Fruit fly (Drosophila melanogaster) whole organism, embryonic: ENCODE results near the gene Cyp4g15.

ENCODE experiments used
- CG11695 ChIP-seq: fragments of 200-800 bp; sonication (Bioruptor generic); IDR thresholded peaks from 3 replicates; pipeline ENCODE4 v1.3.6; 2022; ENCODE audit warnings: missing biosample characterization, missing genetic modification characterization
- CG12236 ChIP-seq: fragments of 200-800 bp; sonication (Bioruptor generic); optimal IDR thresholded peaks from 2 replicates; lab custom pipeline; 2016; ENCODE audit warnings: missing biosample characterization, missing genetic modification characterization
- CG13424 ChIP-seq: fragments of 200-800 bp; sonication (Bioruptor generic); optimal IDR thresholded peaks from 2 replicates; lab custom pipeline; 2019; ENCODE audit warnings: missing biosample characterization, mild to moderate bottlenecking, missing genetic modification characterization, moderate library complexity
- CG14710 ChIP-seq: fragments of 200-800 bp; sonication (Bioruptor generic); optimal IDR thresholded peaks from 3 replicates; lab custom pipeline; 2019; ENCODE audit warnings: missing biosample characterization, mild to moderate bottlenecking, missing genetic modification characterization, moderate library complexity
- CG17385 ChIP-seq: fragments of 200-800 bp; sonication (Bioruptor generic); optimal IDR thresholded peaks from 3 replicates; lab custom pipeline; 2018; ENCODE audit warnings: missing biosample characterization, mild to moderate bottlenecking, missing genetic modification characterization
- CG17568 ChIP-seq: fragments of 200-800 bp; sonication (Bioruptor generic); optimal IDR thresholded peaks from 2 replicates; lab custom pipeline; 2018; ENCODE audit warnings: missing biosample characterization, mild to moderate bottlenecking, missing genetic modification characterization, moderate library complexity
- CG31365 ChIP-seq: fragments of 200-800 bp; sonication (Bioruptor generic); optimal IDR thresholded peaks from 2 replicates; lab custom pipeline; 2018; ENCODE audit warnings: missing biosample characterization, mild to moderate bottlenecking, missing genetic modification characterization
- CG3407 ChIP-seq: fragments of 200-800 bp; sonication (Bioruptor generic); optimal IDR thresholded peaks from 2 replicates; lab custom pipeline; 2018; ENCODE audit warnings: missing biosample characterization, mild to moderate bottlenecking, missing genetic modification characterization
- CG6272 ChIP-seq: fragments of 200-800 bp; sonication (Bioruptor generic); IDR thresholded peaks from 2 replicates; pipeline ENCODE4 v1.3.6; 2022; ENCODE audit warnings: missing biosample characterization, missing genetic modification characterization
- CG7271 ChIP-seq: fragments of 200-800 bp; sonication (Bioruptor generic); optimal IDR thresholded peaks from 2 replicates; lab custom pipeline; 2018; ENCODE audit warnings: missing biosample characterization, mild to moderate bottlenecking, missing genetic modification characterization, moderate library complexity
- CG7786 ChIP-seq: fragments of 200-800 bp; sonication (Bioruptor generic); optimal IDR thresholded peaks from 2 replicates; lab custom pipeline; 2016; ENCODE audit warnings: missing biosample characterization, missing genetic modification characterization
- CG7963 ChIP-seq: fragments of 200-800 bp; sonication (Bioruptor generic); IDR thresholded peaks from 3 replicates; pipeline ENCODE4 v1.3.6; 2022; ENCODE audit warnings: missing biosample characterization, missing genetic modification characterization; ENCODE audit not compliant: partially characterized antibody
- D ChIP-seq, 2 experiments: fragments of 200-800 bp in 1 of 2; fragments of >200 bp in 1 of 2; sonication (Bioruptor generic) in 1 of 2; optimal IDR thresholded peaks; 2 replicates in 1 of 2; 3 replicates in 1 of 2; lab custom pipeline; 2017; ENCODE audit warnings: mild to moderate bottlenecking in 1 of 2, missing biosample characterization in 1 of 2, missing genetic modification characterization in 1 of 2, missing genetic modification reagents in 1 of 2
- Dek ChIP-seq: fragments of 200-800 bp; sonication (Bioruptor generic); optimal IDR thresholded peaks from 3 replicates; lab custom pipeline; 2019; ENCODE audit warnings: missing biosample characterization, mild to moderate bottlenecking, missing genetic modification characterization, moderate library complexity
- E2f1 ChIP-seq: fragments of 200-800 bp; sonication (Bioruptor generic); IDR thresholded peaks from 2 replicates; pipeline ENCODE4 v1.3.6; 2022; ENCODE audit warnings: missing biosample characterization, missing genetic modification characterization
- E2f2 ChIP-seq: fragments of 200-800 bp; sonication (Bioruptor generic); IDR thresholded peaks from 2 replicates; pipeline ENCODE4 v1.3.6; 2022; ENCODE audit warnings: missing biosample characterization, missing genetic modification characterization
- HLH3B ChIP-seq: fragments of 200-800 bp; sonication (Bioruptor generic); IDR thresholded peaks from 2 replicates; pipeline ENCODE4 v1.3.6; 2022; ENCODE audit warnings: missing biosample characterization, missing genetic modification characterization
- Lhr ChIP-seq: fragments of 200-800 bp; sonication (Bioruptor generic); optimal IDR thresholded peaks from 3 replicates; lab custom pipeline; 2017; ENCODE audit warnings: mild to moderate bottlenecking, missing biosample characterization, missing genetic modification reagents, missing genetic modification characterization
- Med ChIP-seq: fragments of 200-800 bp; sonication (Bioruptor generic); peaks from one replicate; lab custom pipeline; 2016; ENCODE audit warnings: missing biosample characterization, missing genetic modification characterization, mild to moderate bottlenecking, inconsistent platforms, moderate library complexity
- Myb ChIP-seq: fragments of 200-800 bp; sonication (Bioruptor generic); optimal IDR thresholded peaks from 2 replicates; lab custom pipeline; 2016; ENCODE audit warnings: missing biosample characterization, missing genetic modification characterization
- Oli ChIP-seq: fragments of 200-800 bp; sonication (Bioruptor generic); optimal IDR thresholded peaks from 2 replicates; lab custom pipeline; 2018; ENCODE audit warnings: missing biosample characterization, mild to moderate bottlenecking, missing genetic modification characterization, moderate library complexity
- PHDP ChIP-seq: fragments of 200-800 bp; sonication (Bioruptor generic); optimal IDR thresholded peaks from 3 replicates; lab custom pipeline; 2018; ENCODE audit warnings: missing biosample characterization, mild to moderate bottlenecking, missing genetic modification characterization, moderate library complexity
- Ptx1 ChIP-seq: fragments of 200-800 bp; sonication (Bioruptor generic); IDR thresholded peaks from 2 replicates; pipeline ENCODE4 v1.3.6; 2022; ENCODE audit warnings: missing biosample characterization, missing genetic modification characterization
- Rx ChIP-seq: fragments of 200-800 bp; sonication (Bioruptor generic); IDR thresholded peaks from 2 replicates; pipeline ENCODE4 v1.3.6; 2022; ENCODE audit warnings: missing biosample characterization, missing genetic modification characterization
- Spps ChIP-seq: fragments of 200-800 bp; sonication (Bioruptor generic); optimal IDR thresholded peaks from 2 replicates; lab custom pipeline; 2018; ENCODE audit warnings: missing biosample characterization, mild to moderate bottlenecking, missing genetic modification characterization
- Sry-β ChIP-seq: fragments of 200-800 bp; sonication (Bioruptor generic); optimal IDR thresholded peaks from 2 replicates; lab custom pipeline; 2018; ENCODE audit warnings: missing biosample characterization, mild to moderate bottlenecking, missing genetic modification characterization, moderate library complexity
- ac ChIP-seq: fragments of 200-800 bp; sonication (Bioruptor generic); optimal IDR thresholded peaks from 3 replicates; lab custom pipeline; 2017; ENCODE audit warnings: missing biosample characterization, mild to moderate bottlenecking, missing genetic modification characterization
- bowl ChIP-seq: fragments of 200-800 bp; sonication (Bioruptor generic); IDR thresholded peaks from 2 replicates; pipeline ENCODE4 v1.3.6; 2022; ENCODE audit warnings: missing biosample characterization, missing genetic modification characterization
- br ChIP-seq: fragments of >200 bp; optimal IDR thresholded peaks from 2 replicates; lab custom pipeline; 2017
- chm ChIP-seq: fragments of 200-800 bp; sonication (Bioruptor generic); IDR thresholded peaks from 2 replicates; pipeline ENCODE4 v1.3.6; 2022; ENCODE audit warnings: missing biosample characterization, missing genetic modification characterization
- cwo ChIP-seq: fragments of 200-800 bp; sonication (Bioruptor generic); optimal IDR thresholded peaks from 3 replicates; lab custom pipeline; 2017; ENCODE audit warnings: missing biosample characterization, missing genetic modification characterization, mild to moderate bottlenecking, moderate library complexity, missing genetic modification reagents
- esg ChIP-seq: fragments of 200-800 bp; sonication (Bioruptor generic); conservative IDR thresholded peaks from 2 replicates; pipeline ENCODE4 v1.3.6; 2022; ENCODE audit warnings: missing biosample characterization, missing genetic modification characterization
- fru ChIP-seq: fragments of >200 bp; optimal IDR thresholded peaks from 2 replicates; lab custom pipeline; 2017
- fu2 ChIP-seq: fragments of 200-800 bp; sonication (Bioruptor generic); optimal IDR thresholded peaks from 2 replicates; lab custom pipeline; 2016; ENCODE audit warnings: missing biosample characterization, missing genetic modification characterization
- gcm2 ChIP-seq: fragments of 200-800 bp; sonication (Bioruptor generic); optimal IDR thresholded peaks from 2 replicates; lab custom pipeline; 2016; ENCODE audit warnings: missing biosample characterization, missing genetic modification characterization
- kay ChIP-seq: fragments of 200-800 bp; sonication (Bioruptor generic); optimal IDR thresholded peaks from 2 replicates; lab custom pipeline; 2016; ENCODE audit warnings: missing biosample characterization, missing genetic modification characterization
- ken ChIP-seq: fragments of 200-800 bp; sonication (Bioruptor generic); IDR thresholded peaks from 3 replicates; pipeline ENCODE4 v1.3.6; 2022; ENCODE audit warnings: missing biosample characterization, missing genetic modification characterization
- lab ChIP-seq: fragments of 200-800 bp; sonication (Bioruptor generic); optimal IDR thresholded peaks from 3 replicates; lab custom pipeline; 2017; ENCODE audit warnings: missing biosample characterization, missing genetic modification characterization, mild to moderate bottlenecking, moderate library complexity, missing genetic modification reagents
- lmd ChIP-seq: fragments of 200-800 bp; sonication (Bioruptor generic); IDR thresholded peaks from 2 replicates; pipeline ENCODE4 v1.3.6; 2022; ENCODE audit warnings: missing biosample characterization, missing genetic modification characterization
- mam ChIP-seq: fragments of 200-800 bp; sonication (Bioruptor generic); optimal IDR thresholded peaks from 3 replicates; lab custom pipeline; 2016; ENCODE audit warnings: missing biosample characterization, missing genetic modification characterization
- pan ChIP-seq, 4 experiments: fragments of >200 bp in 3 of 4; fragments of 200-800 bp in 1 of 4; sonication (Bioruptor generic) in 1 of 4; optimal IDR thresholded peaks in 3 of 4; IDR thresholded peaks in 1 of 4; 2 replicates each; pipeline versions ENCODE4 v1.3.6 to Lab custom; 2017 to 2022; ENCODE audit warnings: missing biosample characterization in 2 of 4, missing genetic modification characterization in 2 of 4, mixed read lengths in 1 of 4
- pita ChIP-seq: fragments of 200-800 bp; sonication (Bioruptor generic); optimal IDR thresholded peaks from 2 replicates; lab custom pipeline; 2017; ENCODE audit warnings: missing biosample characterization, mild to moderate bottlenecking, missing genetic modification characterization
- repo ChIP-seq: fragments of 200-800 bp; sonication (Bioruptor generic); optimal IDR thresholded peaks from 2 replicates; lab custom pipeline; 2016; ENCODE audit warnings: missing biosample characterization, missing genetic modification characterization
- sob ChIP-seq: fragments of 200-800 bp; sonication (Bioruptor generic); IDR thresholded peaks from 2 replicates; pipeline ENCODE4 v1.3.6; 2022; ENCODE audit warnings: missing biosample characterization, missing genetic modification characterization
- stc ChIP-seq: fragments of 200-800 bp; sonication (Bioruptor generic); IDR thresholded peaks from 2 replicates; pipeline ENCODE4 v1.3.6; 2022; ENCODE audit warnings: missing biosample characterization, missing genetic modification characterization
- tin ChIP-seq: fragments of 200-800 bp; sonication (Bioruptor generic); optimal IDR thresholded peaks from 3 replicates; lab custom pipeline; 2016; ENCODE audit warnings: missing biosample characterization, missing genetic modification characterization
- vnd ChIP-seq: fragments of 200-800 bp; sonication (Bioruptor generic); IDR thresholded peaks from 3 replicates; pipeline ENCODE4 v1.3.6; 2022; ENCODE audit warnings: missing biosample characterization, missing genetic modification characterization; ENCODE audit not compliant: partially characterized antibody
- wdn ChIP-seq: fragments of 200-800 bp; sonication (Bioruptor generic); IDR thresholded peaks from 2 replicates; pipeline ENCODE4 v1.3.6; 2022; ENCODE audit warnings: missing biosample characterization, missing genetic modification characterization
- zen ChIP-seq: fragments of 200-800 bp; sonication (Bioruptor generic); optimal IDR thresholded peaks from 3 replicates; lab custom pipeline; 2018; ENCODE audit warnings: missing biosample characterization, mild to moderate bottlenecking, missing genetic modification characterization, moderate library complexity

Gene Cyp4g15

DNA sequence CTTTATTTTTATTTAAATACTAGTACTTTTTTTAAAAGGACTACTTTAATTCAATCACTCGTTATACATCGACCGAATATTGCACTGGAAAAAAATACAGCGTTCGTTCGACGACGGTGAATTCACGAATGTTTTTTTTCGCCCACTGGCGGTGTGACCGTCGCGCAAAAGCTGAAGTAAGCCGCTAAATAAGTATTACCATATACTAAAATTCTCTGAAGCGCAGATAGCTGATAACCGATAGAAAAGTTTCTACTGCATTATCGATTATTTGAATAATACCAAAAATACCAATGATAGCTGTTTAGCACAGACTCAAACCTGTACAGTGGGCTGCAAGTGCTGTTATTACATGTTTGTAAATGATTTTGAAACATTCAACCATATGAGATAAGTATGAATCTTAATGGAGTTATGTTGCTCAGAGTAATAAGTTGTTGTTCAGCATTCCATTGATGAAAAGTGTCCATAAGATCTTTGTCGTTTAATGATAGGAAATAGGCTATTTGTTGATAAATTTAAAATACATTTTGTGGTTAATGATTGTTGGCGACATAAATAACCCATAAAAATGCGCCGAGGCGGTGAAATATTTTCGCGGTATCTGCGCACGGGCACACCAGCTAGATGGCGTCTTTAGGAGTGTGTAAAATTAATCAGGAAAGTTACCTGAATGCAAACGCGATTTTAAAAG lies 22.5 kb upstream of the Cyp4g15 start, which contains the start of the genes Evi5 and HP5 (continued):
- no peak for TF ChIP-seq pan (optimal IDR thresholded peaks at IDR 0.05; lab: Kevin White, UChicago)
- peak in 1 of 2 experiments; percentile 16 for TF ChIP-seq pan (GFP tag; optimal IDR thresholded peaks at IDR 0.05 in 1 of 2, IDR thresholded peaks at IDR 0.05 in 1 of 2)
- TF ChIP-seq Sry-β (GFP tag; lab: Kevin White, UChicago): no peak
- TF ChIP-seq mam (GFP tag; lab: Kevin White, UChicago): peak; percentile 84
- TF ChIP-seq ken (GFP tag; lab: Robert Waterston, UW): peak; percentile 71; the same call in 2 of the 3 replicates
- no peak for TF ChIP-seq PHDP
- TF ChIP-seq kay (GFP tag; lab: Kevin White, UChicago): peak; percentile 11
- peak; percentile 40 for TF ChIP-seq Lhr (GFP tag; lab: Kevin White, UChicago)
- no peak for TF ChIP-seq gcm2 (GFP tag; lab: Kevin White, UChicago)
- TF ChIP-seq stc: no peak
- TF ChIP-seq CG17385: no peak
- TF ChIP-seq CG6272 (GFP tag; lab: Robert Waterston, UW): peak; percentile 64; the same call in 1 of the 2 replicates
- TF ChIP-seq cwo (GFP tag; lab: Kevin White, UChicago): no peak
- no peak for TF ChIP-seq CG17568 (GFP tag; lab: Kevin White, UChicago)
- no peak for TF ChIP-seq chm (GFP tag; lab: Robert Waterston, UW)
- no peak for TF ChIP-seq repo (GFP tag; lab: Kevin White, UChicago)
- peak; percentile 27 for TF ChIP-seq CG7786
- TF ChIP-seq bowl (GFP tag; lab: Robert Waterston, UW): no peak
- TF ChIP-seq ac (GFP tag; lab: Kevin White, UChicago): no peak
- TF ChIP-seq zen (tag; lab: Kevin White, UChicago): no peak
- peak; percentile 27; the same call in 1 of the 2 replicates for TF ChIP-seq wdn
- no peak for TF ChIP-seq br (lab: Kevin White, UChicago)
- TF ChIP-seq CG14710 (tag; lab: Kevin White, UChicago): peak; percentile 57
- TF ChIP-seq Med: peak; percentile 94
- peak; percentile 53 for TF ChIP-seq E2f2 (GFP tag; lab: Robert Waterston, UW)
- no peak for TF ChIP-seq fru (lab: Kevin White, UChicago)
- TF ChIP-seq vnd (GFP tag; lab: Robert Waterston, UW): peak; percentile 29; the same call in 1 of the 3 replicates
- TF ChIP-seq Spps (tag; lab: Kevin White, UChicago): no peak
- peak; percentile 71; the same call in 1 of the 2 replicates for TF ChIP-seq sob (GFP tag; lab: Robert Waterston, UW)
- peak; percentile 21 for TF ChIP-seq Oli (tag; lab: Kevin White, UChicago)
- TF ChIP-seq esg (GFP tag; lab: Robert Waterston, UW): peak; percentile 63
- TF ChIP-seq HLH3B (GFP tag; lab: Robert Waterston, UW): peak; percentile 24; the same call in 1 of the 2 replicates
- peak; percentile 41 for TF ChIP-seq Rx (GFP tag; lab: Robert Waterston, UW)
- TF ChIP-seq CG31365 (tag; lab: Kevin White, UChicago): no peak
- peak; percentile 32 for TF ChIP-seq tin
- TF ChIP-seq fu2 (GFP tag; lab: Kevin White, UChicago): peak; percentile 41
- peak; percentile 72 for TF ChIP-seq Ptx1 (GFP tag; lab: Robert Waterston, UW)
- TF ChIP-seq Myb (GFP tag; lab: Kevin White, UChicago): peak; percentile 55
- peak; percentile 57; the same call in 1 of the 3 replicates for TF ChIP-seq CG7963 (GFP tag; lab: Robert Waterston, UW)
- TF ChIP-seq CG3407 (GFP tag; lab: Kevin White, UChicago): no peak
- peak; percentile 18 for TF ChIP-seq Dek
- TF ChIP-seq lmd (GFP tag; lab: Robert Waterston, UW): peak; percentile 76
- peak; percentile 40; the same call in 1 of the 2 replicates for TF ChIP-seq E2f1 (GFP tag; lab: Robert Waterston, UW)
- 0 out of 3 replicates have a peak, but pooled peaks have one; percentile 21 for TF ChIP-seq CG11695 (GFP tag; lab: Robert Waterston, UW)
- TF ChIP-seq CG7271 (tag; lab: Kevin White, UChicago): no peak
- TF ChIP-seq CG13424: peak; percentile 33
- TF ChIP-seq CG12236 (GFP tag; lab: Kevin White, UChicago): no peak
- peak; percentile 39 for TF ChIP-seq pita
- no peak for TF ChIP-seq D (optimal IDR thresholded peaks at IDR 0.05; lab: Kevin White, UChicago)
- TF ChIP-seq D (GFP tag; optimal IDR thresholded peaks at IDR 0.05; lab: Kevin White, UChicago): no peak
- peak; percentile 36 for TF ChIP-seq lab (GFP tag; lab: Kevin White, UChicago)
